Fruit fly (Drosophila melanogaster) whole organism, embryonic: ENCODE results near the gene Prat.

ENCODE experiments used
- Atf6 ChIP-seq: fragments of 200-800 bp; sonication (Bioruptor generic); IDR thresholded peaks from 2 replicates; pipeline ENCODE4 v1.3.6; 2022; ENCODE audit warnings: missing biosample characterization, missing genetic modification characterization
- Bgb ChIP-seq: fragments of 200-800 bp; sonication (Bioruptor generic); IDR thresholded peaks from 2 replicates; pipeline ENCODE4 v1.3.6; 2022; ENCODE audit warnings: missing biosample characterization, missing genetic modification characterization; ENCODE audit not compliant: partially characterized antibody
- CG10959 ChIP-seq: fragments of 200-800 bp; sonication (Bioruptor generic); IDR thresholded peaks from 2 replicates; pipeline ENCODE4 v1.3.6; 2022; ENCODE audit warnings: missing biosample characterization, missing genetic modification characterization
- CG10979 ChIP-seq: fragments of 200-800 bp; sonication (Bioruptor generic); optimal IDR thresholded peaks from 2 replicates; lab custom pipeline; 2018; ENCODE audit warnings: missing biosample characterization, mild to moderate bottlenecking, missing genetic modification characterization, moderate library complexity
- CG11504 ChIP-seq: fragments of 200-800 bp; sonication (Bioruptor generic); optimal IDR thresholded peaks from 3 replicates; lab custom pipeline; 2019; ENCODE audit warnings: missing biosample characterization, mild to moderate bottlenecking, missing genetic modification characterization, moderate library complexity
- CG11723 ChIP-seq: fragments of 200-800 bp; sonication (Bioruptor generic); optimal IDR thresholded peaks from 2 replicates; lab custom pipeline; 2017; ENCODE audit warnings: missing biosample characterization, mild to moderate bottlenecking, missing genetic modification characterization
- CG12071 ChIP-seq: fragments of 200-800 bp; sonication (Bioruptor generic); optimal IDR thresholded peaks from 3 replicates; lab custom pipeline; 2018; ENCODE audit warnings: missing biosample characterization, mild to moderate bottlenecking, missing genetic modification characterization
- CG12659 ChIP-seq: fragments of 200-800 bp; sonication (Bioruptor generic); optimal IDR thresholded peaks from 3 replicates; lab custom pipeline; 2017; ENCODE audit warnings: mild to moderate bottlenecking, missing biosample characterization, missing genetic modification reagents, missing genetic modification characterization
- CG12942 ChIP-seq: fragments of 200-800 bp; sonication (Bioruptor generic); optimal IDR thresholded peaks from 3 replicates; lab custom pipeline; 2016; ENCODE audit warnings: missing biosample characterization, missing genetic modification characterization
- CG17385 ChIP-seq: fragments of 200-800 bp; sonication (Bioruptor generic); optimal IDR thresholded peaks from 3 replicates; lab custom pipeline; 2018; ENCODE audit warnings: missing biosample characterization, mild to moderate bottlenecking, missing genetic modification characterization
- CG1792 ChIP-seq: fragments of 200-800 bp; sonication (Bioruptor generic); optimal IDR thresholded peaks from 2 replicates; lab custom pipeline; 2016; ENCODE audit warnings: missing biosample characterization, missing genetic modification characterization
- CG2678 ChIP-seq: fragments of 200-800 bp; sonication (Bioruptor generic); optimal IDR thresholded peaks from 3 replicates; lab custom pipeline; 2019; ENCODE audit warnings: missing biosample characterization, mild to moderate bottlenecking, missing genetic modification characterization, moderate library complexity
- CG2875 ChIP-seq: fragments of 200-800 bp; sonication (Bioruptor generic); optimal IDR thresholded peaks from 2 replicates; lab custom pipeline; 2017; ENCODE audit warnings: missing biosample characterization, mild to moderate bottlenecking, missing genetic modification characterization, missing genetic modification reagents
- CG32532 ChIP-seq: fragments of 200-800 bp; sonication (Bioruptor generic); IDR thresholded peaks from 2 replicates; pipeline ENCODE4 v1.3.6; 2022; ENCODE audit warnings: missing biosample characterization, missing genetic modification characterization
- CG34376 ChIP-seq: fragments of 200-800 bp; sonication (Bioruptor generic); optimal IDR thresholded peaks from 2 replicates; lab custom pipeline; 2018; ENCODE audit warnings: missing biosample characterization, mild to moderate bottlenecking, missing genetic modification characterization
- CG3995 ChIP-seq: fragments of 200-800 bp; sonication (Bioruptor generic); optimal IDR thresholded peaks from 3 replicates; lab custom pipeline; 2016; ENCODE audit warnings: missing biosample characterization, missing genetic modification characterization
- CG4404 ChIP-seq: fragments of 200-800 bp; sonication (Bioruptor generic); IDR thresholded peaks from 2 replicates; pipeline ENCODE4 v1.3.6; 2022; ENCODE audit warnings: missing biosample characterization, missing genetic modification characterization
- CG4730 ChIP-seq: fragments of 200-800 bp; sonication (Bioruptor generic); IDR thresholded peaks from 2 replicates; pipeline ENCODE4 v1.3.6; 2022; ENCODE audit warnings: missing biosample characterization, missing genetic modification characterization
- CG5953 ChIP-seq: fragments of 200-800 bp; sonication (Bioruptor generic); IDR thresholded peaks from 2 replicates; pipeline ENCODE4 v1.3.6; 2022; ENCODE audit warnings: missing biosample characterization, missing genetic modification characterization
- CG6654 ChIP-seq: fragments of 200-800 bp; sonication (Bioruptor generic); optimal IDR thresholded peaks from 2 replicates; lab custom pipeline; 2017; ENCODE audit warnings: missing biosample characterization, mild to moderate bottlenecking, missing genetic modification characterization
- CG8290 ChIP-seq, 3 experiments: fragments of 200-800 bp; sonication (Bioruptor generic); optimal IDR thresholded peaks; 2 replicates each; lab custom pipeline; 2016 to 2019; ENCODE audit warnings: missing biosample characterization in 3 of 3, missing genetic modification characterization in 3 of 3, mild to moderate bottlenecking in 2 of 3, moderate library complexity in 1 of 3
- CG8478 ChIP-seq: fragments of >200 bp; optimal IDR thresholded peaks from 2 replicates; lab custom pipeline; 2018
- CG9727 ChIP-seq: fragments of 200-800 bp; sonication (Bioruptor generic); optimal IDR thresholded peaks from 3 replicates; lab custom pipeline; 2017; ENCODE audit warnings: missing biosample characterization, mild to moderate bottlenecking, missing genetic modification characterization
- CG9876 ChIP-seq: fragments of 200-800 bp; sonication (Bioruptor generic); optimal IDR thresholded peaks from 2 replicates; lab custom pipeline; 2016; ENCODE audit warnings: missing biosample characterization, missing genetic modification characterization
- CoRest ChIP-seq: fragments of 200-800 bp; sonication (Bioruptor generic); optimal IDR thresholded peaks from 3 replicates; lab custom pipeline; 2018; ENCODE audit warnings: missing biosample characterization, mild to moderate bottlenecking, missing genetic modification characterization, moderate library complexity
- Dfd ChIP-seq, 2 experiments: fragments of >200 bp; optimal IDR thresholded peaks; 2 replicates each; lab custom pipeline; 2017; ENCODE audit warnings: missing biosample characterization in 2 of 2, missing genetic modification characterization in 2 of 2
- Dll ChIP-seq: fragments of 200-800 bp; sonication (Bioruptor generic); IDR thresholded peaks from 4 replicates; pipeline ENCODE4 v1.3.6; 2022; ENCODE audit warnings: missing biosample characterization, missing genetic modification characterization; ENCODE audit not compliant: partially characterized antibody
- Gug ChIP-seq: fragments of 200-800 bp; sonication (Bioruptor generic); IDR thresholded peaks from 4 replicates; pipeline ENCODE4 v1.3.6; 2022; ENCODE audit warnings: missing biosample characterization, missing genetic modification characterization
- HHEX ChIP-seq: fragments of 200-800 bp; sonication (Bioruptor generic); optimal IDR thresholded peaks from 3 replicates; lab custom pipeline; 2017; ENCODE audit warnings: missing biosample characterization, mild to moderate bottlenecking, missing genetic modification characterization, missing genetic modification reagents
- Lim3 ChIP-seq: fragments of 200-800 bp; sonication (Bioruptor generic); IDR thresholded peaks from 2 replicates; pipeline ENCODE4 v1.3.6; 2022; ENCODE audit warnings: missing biosample characterization, missing genetic modification characterization
- Mad ChIP-seq: fragments of 200-800 bp; sonication (Bioruptor generic); optimal IDR thresholded peaks from 2 replicates; lab custom pipeline; 2016; ENCODE audit warnings: missing biosample characterization, missing genetic modification characterization
- Max ChIP-seq: fragments of 200-800 bp; sonication (Bioruptor generic); optimal IDR thresholded peaks from 2 replicates; lab custom pipeline; 2016; ENCODE audit warnings: missing biosample characterization, mild to moderate bottlenecking, missing genetic modification characterization
- bcd ChIP-seq: fragments of 200-800 bp; sonication (Bioruptor generic); optimal IDR thresholded peaks from 2 replicates; lab custom pipeline; 2017; ENCODE audit warnings: missing biosample characterization, mild to moderate bottlenecking, missing genetic modification characterization
- cas ChIP-seq: fragments of 200-800 bp; sonication (Bioruptor generic); IDR thresholded peaks from 2 replicates; pipeline ENCODE4 v1.3.6; 2022; ENCODE audit warnings: missing biosample characterization, missing genetic modification characterization
- crc ChIP-seq: fragments of 200-800 bp; sonication (Bioruptor generic); optimal IDR thresholded peaks from 2 replicates; lab custom pipeline; 2016; ENCODE audit warnings: missing biosample characterization, missing genetic modification characterization
- ems ChIP-seq: fragments of 200-800 bp; sonication (Bioruptor generic); optimal IDR thresholded peaks from 3 replicates; lab custom pipeline; 2016; ENCODE audit warnings: missing biosample characterization, missing genetic modification characterization
- fu2 ChIP-seq: fragments of 200-800 bp; sonication (Bioruptor generic); optimal IDR thresholded peaks from 2 replicates; lab custom pipeline; 2016; ENCODE audit warnings: missing biosample characterization, missing genetic modification characterization
- gcm2 ChIP-seq: fragments of 200-800 bp; sonication (Bioruptor generic); optimal IDR thresholded peaks from 2 replicates; lab custom pipeline; 2016; ENCODE audit warnings: missing biosample characterization, missing genetic modification characterization
- gro ChIP-seq: fragments of 200-800 bp; sonication (Bioruptor generic); optimal IDR thresholded peaks from 2 replicates; lab custom pipeline; 2016; ENCODE audit warnings: missing biosample characterization, missing genetic modification characterization
- nerfin-2 ChIP-seq: fragments of 200-800 bp; sonication (Bioruptor generic); IDR thresholded peaks from 2 replicates; pipeline ENCODE4 v1.3.6; 2022; ENCODE audit warnings: missing biosample characterization, missing genetic modification characterization; ENCODE audit not compliant: partially characterized antibody
- pb ChIP-seq: fragments of 200-800 bp; sonication (Bioruptor generic); optimal IDR thresholded peaks from 3 replicates; lab custom pipeline; 2016; ENCODE audit warnings: missing biosample characterization, missing genetic modification characterization
- pzg ChIP-seq: fragments of 200-800 bp; sonication (Bioruptor generic); optimal IDR thresholded peaks from 3 replicates; lab custom pipeline; 2018; ENCODE audit warnings: missing biosample characterization, mild to moderate bottlenecking, missing genetic modification characterization, moderate library complexity
- shn ChIP-seq: fragments of 200-800 bp; sonication (Bioruptor generic); optimal IDR thresholded peaks from 3 replicates; lab custom pipeline; 2016; ENCODE audit warnings: missing biosample characterization, missing genetic modification characterization
- stwl ChIP-seq: fragments of 200-800 bp; sonication (Bioruptor generic); optimal IDR thresholded peaks from 3 replicates; lab custom pipeline; 2018; ENCODE audit warnings: missing biosample characterization, mild to moderate bottlenecking, missing genetic modification characterization, moderate library complexity
- tgo ChIP-seq: fragments of 200-800 bp; sonication (Bioruptor generic); IDR thresholded peaks from 3 replicates; pipeline ENCODE4 v1.3.6; 2022; ENCODE audit warnings: missing biosample characterization, missing genetic modification characterization
- tin ChIP-seq: fragments of 200-800 bp; sonication (Bioruptor generic); optimal IDR thresholded peaks from 3 replicates; lab custom pipeline; 2016; ENCODE audit warnings: missing biosample characterization, missing genetic modification characterization
- trem ChIP-seq: fragments of 200-800 bp; optimal IDR thresholded peaks from 3 replicates; lab custom pipeline; 2019; ENCODE audit warnings: missing biosample characterization, mild to moderate bottlenecking, missing genetic modification characterization, moderate library complexity
- zen ChIP-seq: fragments of 200-800 bp; sonication (Bioruptor generic); optimal IDR thresholded peaks from 3 replicates; lab custom pipeline; 2018; ENCODE audit warnings: missing biosample characterization, mild to moderate bottlenecking, missing genetic modification characterization, moderate library complexity
- zf30C ChIP-seq: fragments of 200-800 bp; sonication (Bioruptor generic); optimal IDR thresholded peaks from 3 replicates; lab custom pipeline; 2018; ENCODE audit warnings: missing biosample characterization, mild to moderate bottlenecking, missing genetic modification characterization

The Prat gene

DNA sequence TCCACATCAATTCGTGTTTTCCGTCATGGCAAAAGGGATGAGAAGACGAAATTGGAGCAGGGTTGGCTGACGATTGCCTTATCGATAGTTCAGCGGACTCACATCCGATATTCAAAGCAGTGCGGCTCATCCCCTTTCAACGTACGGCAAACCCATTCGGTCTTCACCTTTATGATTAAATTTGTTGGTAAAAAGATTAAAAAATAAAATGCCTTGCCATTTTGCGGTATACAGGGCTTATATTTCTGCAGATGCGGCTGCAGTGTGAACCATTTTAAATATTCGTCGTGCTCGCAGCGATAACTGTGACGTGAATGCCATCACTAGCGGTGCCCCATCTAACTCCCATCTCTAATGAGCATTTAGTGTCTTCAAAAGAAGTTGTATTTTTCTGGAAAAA, 4.3 kb downstream of the Prat start, which contains the start of the genes Taf7 and EMC1 (continued):
- TF ChIP-seq CG8290 (GFP tag; optimal IDR thresholded peaks at IDR 0.05; lab: Kevin White, UChicago): peak; percentile 85
- peak in 1 of 2 experiments; percentile 8 for TF ChIP-seq CG8290 (tag; optimal IDR thresholded peaks at IDR 0.05; lab: Kevin White, UChicago)
- no peak for TF ChIP-seq zf30C (GFP tag; lab: Kevin White, UChicago)
- peak in 1 of 2 experiments; percentile 13 for TF ChIP-seq Dfd (GFP tag; optimal IDR thresholded peaks at IDR 0.05; lab: Kevin White, UChicago)
- peak; percentile 46 for TF ChIP-seq Max
- TF ChIP-seq Atf6 (GFP tag; lab: Robert Waterston, UW): no peak
- 0 out of 2 replicates have a peak, but pooled peaks have one; percentile 22 for TF ChIP-seq CG32532
- peak; percentile 72 for TF ChIP-seq CoRest (tag; lab: Kevin White, UChicago)
- TF ChIP-seq ems (GFP tag; lab: Kevin White, UChicago): peak; percentile 32
- TF ChIP-seq Gug (GFP tag; lab: Robert Waterston, UW): peak; percentile 28; the same call in 1 of the 4 replicates
- TF ChIP-seq tgo (GFP tag; lab: Robert Waterston, UW): 0 out of 3 replicates have a peak, but pooled peaks have one; percentile 17
- TF ChIP-seq CG4730 (GFP tag; lab: Robert Waterston, UW): no peak
- peak; percentile 54 for TF ChIP-seq stwl (tag; lab: Kevin White, UChicago)
- TF ChIP-seq CG12942: peak; percentile 30
- peak; percentile 69 for TF ChIP-seq shn
- TF ChIP-seq CG8478: peak; percentile 83
- TF ChIP-seq Bgb: peak; percentile 87
- peak; percentile 50 for TF ChIP-seq CG9876 (GFP tag; lab: Kevin White, UChicago)
- TF ChIP-seq CG1792: peak; percentile 39
- no peak for TF ChIP-seq CG34376
- TF ChIP-seq CG9727 (GFP tag; lab: Kevin White, UChicago): no peak
- TF ChIP-seq fu2 (GFP tag; lab: Kevin White, UChicago): peak; percentile 28
- peak; percentile 34 for TF ChIP-seq tin
- no peak for TF ChIP-seq CG11504 (tag; lab: Kevin White, UChicago)
- TF ChIP-seq HHEX (GFP tag; lab: Kevin White, UChicago): no peak
- no peak for TF ChIP-seq CG2875 (GFP tag; lab: Kevin White, UChicago)
- TF ChIP-seq CG3995 (GFP tag; lab: Kevin White, UChicago): peak; percentile 99
- TF ChIP-seq CG10979 (tag; lab: Kevin White, UChicago): peak; percentile 31
- TF ChIP-seq Dll (GFP tag; lab: Robert Waterston, UW): peak; percentile 96
- TF ChIP-seq CG10959 (GFP tag; lab: Robert Waterston, UW): no peak
- no peak for TF ChIP-seq CG17385 (GFP tag; lab: Kevin White, UChicago)
- TF ChIP-seq bcd (GFP tag; lab: Kevin White, UChicago): no peak
- TF ChIP-seq CG6654: no peak
- TF ChIP-seq Lim3 (GFP tag; lab: Robert Waterston, UW): no peak
- TF ChIP-seq CG5953 (GFP tag; lab: Robert Waterston, UW): no peak
- TF ChIP-seq CG4404 (GFP tag; lab: Robert Waterston, UW): peak; percentile 51; the same call in 1 of the 2 replicates
- peak; percentile 91 for TF ChIP-seq nerfin-2 (GFP tag; lab: Robert Waterston, UW)
- TF ChIP-seq zen (tag; lab: Kevin White, UChicago): peak; percentile 47
- peak; percentile 57 for TF ChIP-seq Mad (GFP tag; lab: Kevin White, UChicago)
- TF ChIP-seq CG12659 (GFP tag; lab: Kevin White, UChicago): peak; percentile 75
- peak; percentile 32 for TF ChIP-seq gro (GFP tag; lab: Kevin White, UChicago)
- no peak for TF ChIP-seq crc (GFP tag; lab: Kevin White, UChicago)
- TF ChIP-seq CG2678 (tag; lab: Kevin White, UChicago): no peak
- TF ChIP-seq pzg: peak; percentile 83
- no peak for TF ChIP-seq CG11723 (GFP tag; lab: Kevin White, UChicago)
- TF ChIP-seq pb (GFP tag; lab: Kevin White, UChicago): peak; percentile 35
- TF ChIP-seq trem (tag; lab: Kevin White, UChicago): peak; percentile 47
- TF ChIP-seq gcm2 (GFP tag; lab: Kevin White, UChicago): no peak
- TF ChIP-seq CG12071: no peak
- TF ChIP-seq cas: no peak
